Worm (Caenorhabditis elegans) whole organism, midembryonic: ENCODE measurements around the gene srw-67.

Experiments
- T22C8.4 ChIP-seq: fragments of 200-800 bp; sonication (Bioruptor generic); IDR thresholded peaks from 2 replicates; pipeline ENCODE4 v1.3.6; 2022; ENCODE audit warnings: missing genetic modification characterization, missing compliant biosample characterization
- flt-1 ChIP-seq: fragments of 200-800 bp; sonication (Bioruptor generic); IDR thresholded peaks from 2 replicates; pipeline ENCODE4 v1.3.6; 2022; ENCODE audit warnings: missing genetic modification characterization, missing compliant biosample characterization
- klf-2 ChIP-seq: fragments of 200-800 bp; sonication (Bioruptor generic); conservative IDR thresholded peaks from 2 replicates; pipeline ENCODE4 v1.3.6; 2022; ENCODE audit warnings: missing genetic modification reagents, missing genetic modification characterization, missing compliant biosample characterization
- ref-1 ChIP-seq: fragments of 200-800 bp; sonication (Bioruptor generic); conservative IDR thresholded peaks from 2 replicates; pipeline ENCODE4 v1.3.6; 2022; ENCODE audit warnings: missing genetic modification reagents, missing genetic modification characterization, missing compliant biosample characterization
- tab-1 ChIP-seq: fragments of 200-800 bp; sonication (Bioruptor generic); IDR thresholded peaks from 2 replicates; pipeline ENCODE4 v1.3.6; 2022; ENCODE audit warnings: missing genetic modification characterization, missing compliant biosample characterization
- ztf-23 ChIP-seq: fragments of 200-800 bp; sonication (Bioruptor generic); IDR thresholded peaks from 2 replicates; pipeline ENCODE4 v1.3.6; 2022; ENCODE audit warnings: missing genetic modification reagents, missing genetic modification characterization, missing compliant biosample characterization

DNA sequence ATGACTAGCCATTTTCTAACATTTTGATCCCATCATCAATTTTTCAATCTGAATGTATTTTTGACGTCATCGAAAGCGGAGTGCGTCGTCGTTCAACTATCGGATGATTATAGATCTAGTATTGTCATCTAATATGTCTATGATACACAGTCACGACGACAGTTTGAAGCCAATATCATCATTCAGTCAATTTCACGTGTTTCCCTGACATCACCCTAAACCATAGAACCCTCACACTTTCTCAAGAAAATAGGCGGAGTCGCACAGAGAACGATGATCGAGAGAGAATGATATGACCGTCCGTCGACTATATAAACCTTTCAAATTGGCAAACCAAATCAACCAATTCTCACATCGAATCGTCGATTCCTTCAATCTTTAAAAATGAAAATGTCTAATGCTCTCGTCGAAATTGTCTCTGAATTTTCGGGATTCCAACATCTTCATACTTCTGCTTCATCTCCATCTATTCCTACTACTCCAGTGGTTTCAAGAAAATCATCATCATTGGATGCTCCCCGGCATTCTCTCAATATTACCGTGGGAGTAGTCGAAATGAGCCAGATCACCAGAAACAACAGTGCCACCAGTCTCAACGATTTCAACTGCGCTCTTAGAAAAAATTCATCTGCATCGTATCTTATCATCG is 1.6 kb upstream of the srw-67 start, which contains the start of gene F18E3.13:
- TF ChIP-seq ztf-23 (GFP tag; lab: Robert Waterston, UW) = no peak
- no peak for TF ChIP-seq T22C8.4
- TF ChIP-seq klf-2 (GFP tag; lab: Robert Waterston, UW) = no peak
- no peak for TF ChIP-seq ref-1 (GFP tag; lab: Robert Waterston, UW)
- TF ChIP-seq tab-1 = no peak
- TF ChIP-seq flt-1 (GFP tag; lab: Robert Waterston, UW) = no peak
